Worm (Caenorhabditis elegans) whole organism, mixed stage, embryonic: Measurements from ENCODE around the gene Y45F3A.4.

Experiments used
- M03D4.4 ChIP-seq: sonication (generic microtip); optimal IDR thresholded peaks from 2 replicates; lab custom pipeline; 2017; ENCODE audit warnings: mild to moderate bottlenecking, missing genetic modification characterization, missing compliant biosample characterization
- bed-3 ChIP-seq: fragments of 200-800 bp; sonication (Bioruptor generic); optimal IDR thresholded peaks from 3 replicates; lab custom pipeline; 2018; ENCODE audit warnings: mild to moderate bottlenecking, missing genetic modification characterization, moderate library complexity, missing compliant biosample characterization
- ceh-39 ChIP-seq: fragments of 150-350 bp; optimal IDR thresholded peaks from 2 replicates; lab custom pipeline; 2014; ENCODE audit warnings: missing biosample characterization, missing genetic modification characterization
- ceh-43 ChIP-seq: fragments of 200-800 bp; sonication (Bioruptor generic); optimal IDR thresholded peaks from 2 replicates; lab custom pipeline; 2018; ENCODE audit warnings: mild to moderate bottlenecking, missing genetic modification characterization, moderate library complexity, missing compliant biosample characterization
- ceh-83 ChIP-seq: fragments of 200-800 bp; sonication (Bioruptor generic); optimal IDR thresholded peaks from 2 replicates; lab custom pipeline; 2018; ENCODE audit warnings: mild to moderate bottlenecking, missing genetic modification characterization, missing compliant biosample characterization
- ces-1 ChIP-seq: fragments of 150-350 bp; optimal IDR thresholded peaks from 2 replicates; lab custom pipeline; 2014; ENCODE audit warnings: missing biosample characterization, missing genetic modification reagents, missing genetic modification characterization
- cnd-1 ChIP-seq: fragments of 200-800 bp; sonication (Bioruptor generic); optimal IDR thresholded peaks from 2 replicates; lab custom pipeline; 2018; ENCODE audit warnings: mild to moderate bottlenecking, missing genetic modification characterization, missing compliant biosample characterization
- drap-1 ChIP-seq: fragments of 200-800 bp; sonication (Bioruptor generic); optimal IDR thresholded peaks from 3 replicates; lab custom pipeline; 2018; ENCODE audit warnings: mild to moderate bottlenecking, missing genetic modification characterization, missing compliant biosample characterization
- flh-1 ChIP-seq: fragments of 200-800 bp; sonication (Bioruptor generic); optimal IDR thresholded peaks from 2 replicates; lab custom pipeline; 2018; ENCODE audit warnings: mild to moderate bottlenecking, missing genetic modification characterization, moderate library complexity, missing compliant biosample characterization
- ham-2 ChIP-seq: fragments of 200-800 bp; sonication (Bioruptor generic); optimal IDR thresholded peaks from 2 replicates; lab custom pipeline; 2018; ENCODE audit warnings: mild to moderate bottlenecking, missing genetic modification characterization, missing compliant biosample characterization
- hlh-1 ChIP-seq: fragments of 150-350 bp; optimal IDR thresholded peaks from 2 replicates; lab custom pipeline; 2014; ENCODE audit warnings: missing biosample characterization, missing genetic modification reagents, missing genetic modification characterization
- lin-13 ChIP-seq: fragments of 150-350 bp; optimal IDR thresholded peaks from 2 replicates; lab custom pipeline; 2014; ENCODE audit warnings: missing biosample characterization, missing genetic modification characterization
- lsy-2 ChIP-seq: fragments of 150-350 bp; optimal IDR thresholded peaks from 2 replicates; lab custom pipeline; 2014; ENCODE audit warnings: missing biosample characterization, missing genetic modification characterization
- mab-5 ChIP-seq: fragments of 150-350 bp; optimal IDR thresholded peaks from 2 replicates; lab custom pipeline; 2014; ENCODE audit warnings: missing biosample characterization, missing genetic modification characterization
- mep-1 ChIP-seq: fragments of 150-350 bp; optimal IDR thresholded peaks from 2 replicates; lab custom pipeline; 2017; ENCODE audit warnings: missing biosample characterization, missing genetic modification reagents, missing genetic modification characterization, inconsistent platforms
- mls-2 ChIP-seq: sonication (generic microtip); optimal IDR thresholded peaks from 2 replicates; lab custom pipeline; 2016; ENCODE audit warnings: mild to moderate bottlenecking, missing genetic modification characterization, moderate library complexity, missing compliant biosample characterization
- nhr-12 ChIP-seq: fragments of 150-350 bp; optimal IDR thresholded peaks from 2 replicates; lab custom pipeline; 2014; ENCODE audit warnings: missing biosample characterization, missing genetic modification characterization
- nhr-2 ChIP-seq: fragments of 150-350 bp; optimal IDR thresholded peaks from 2 replicates; lab custom pipeline; 2014; ENCODE audit warnings: missing biosample characterization, missing genetic modification characterization
- nhr-237 ChIP-seq: fragments of 150-350 bp; optimal IDR thresholded peaks from 2 replicates; lab custom pipeline; 2014; ENCODE audit warnings: missing biosample characterization, missing genetic modification characterization
- nhr-28 ChIP-seq: fragments of 150-350 bp; optimal IDR thresholded peaks from 2 replicates; lab custom pipeline; 2014; ENCODE audit warnings: missing biosample characterization, missing genetic modification characterization
- nhr-76 ChIP-seq: sonication (generic microtip); optimal IDR thresholded peaks from 2 replicates; lab custom pipeline; 2017; ENCODE audit warnings: missing biosample characterization, missing genetic modification characterization
- pha-4 ChIP-seq: fragments of 150-350 bp; optimal IDR thresholded peaks from 2 replicates; lab custom pipeline; 2018; ENCODE audit warnings: missing biosample characterization, missing genetic modification reagents, missing genetic modification characterization
- sem-2 ChIP-seq: fragments of 200-800 bp; sonication (Bioruptor generic); optimal IDR thresholded peaks from 2 replicates; lab custom pipeline; 2018; ENCODE audit warnings: mild to moderate bottlenecking, missing genetic modification characterization, missing compliant biosample characterization
- snpc-4 ChIP-seq: fragments of 150-350 bp; optimal IDR thresholded peaks from 2 replicates; lab custom pipeline; 2014; ENCODE audit warnings: missing biosample characterization, missing genetic modification characterization
- sptf-1 ChIP-seq: sonication (generic microtip); optimal IDR thresholded peaks from 2 replicates; lab custom pipeline; 2017; ENCODE audit warnings: mild to moderate bottlenecking, missing genetic modification characterization, moderate library complexity, missing compliant biosample characterization
- tbx-8 ChIP-seq: fragments of 200-800 bp; sonication (Bioruptor generic); optimal IDR thresholded peaks from 2 replicates; lab custom pipeline; 2018; ENCODE audit warnings: mild to moderate bottlenecking, missing genetic modification characterization, moderate library complexity, missing compliant biosample characterization
- unc-120 ChIP-seq: sonication (generic microtip); optimal IDR thresholded peaks from 2 replicates; lab custom pipeline; 2017; ENCODE audit warnings: missing genetic modification characterization, missing compliant biosample characterization; ENCODE audit not compliant: poor library complexity, severe bottlenecking
- unc-62 ChIP-seq: fragments of 150-350 bp; optimal IDR thresholded peaks from 2 replicates; lab custom pipeline; 2014; ENCODE audit warnings: missing biosample characterization, missing genetic modification reagents, missing genetic modification characterization
- zip-8 ChIP-seq: fragments of 150-350 bp; optimal IDR thresholded peaks from 2 replicates; lab custom pipeline; 2014; ENCODE audit warnings: missing biosample characterization, missing genetic modification characterization
- ztf-11 ChIP-seq: fragments of 150-350 bp; optimal IDR thresholded peaks from 2 replicates; lab custom pipeline; 2014; ENCODE audit warnings: missing biosample characterization, missing genetic modification characterization

Y45F3A.4 gene

ce11 chrIII:10603248-10603647 lies 28.0 kb upstream of the Y45F3A.4 start, which contains the start of gene Y39A1A.2:
Gene Y39A1A.2, minus strand, starts transcription at chrIII:10603566.
- TF ChIP-seq zip-8 (tag; lab: Kevin White, UChicago) (peak; percentile 76), lin-13 (no peak), ceh-39 (tag; lab: Kevin White, UChicago) (no peak), tbx-8 (no peak), hlh-1 (no peak)

- TF ChIP-seq nhr-76 (no peak), ceh-83 (no peak), zip-8 (tag; lab: Kevin White, UChicago) (no peak)
- TF ChIP-seq, all 35 proteins: peak for 0
Measured at ce11 chrIII:10600894-10601293, 25.7 kb upstream of the Y45F3A.4 start.

- TF ChIP-seq drap-1 (GFP tag; lab: Kevin White, UChicago) (no peak), sptf-1 (tag; lab: Kevin White, UChicago) (no peak), bed-3 (GFP tag; lab: Kevin White, UChicago) (no peak), sem-2 (GFP tag; lab: Kevin White, UChicago) (no peak), unc-120 (tag; lab: Kevin White, UChicago) (no peak), ztf-11 (tag; lab: Kevin White, UChicago) (no peak), cnd-1 (tag; lab: Kevin White, UChicago) (no peak), tbx-8 (no peak), ham-2 (no peak), hlh-1 (no peak), nhr-28 (tag; lab: Kevin White, UChicago) (no peak), mls-2 (tag; lab: Kevin White, UChicago) (no peak), mab-5 (tag; lab: Kevin White, UChicago) (no peak), ces-1 (no peak), pha-4 (tag; lab: Kevin White, UChicago) (no peak), flh-1 (GFP tag; lab: Kevin White, UChicago) (no peak)
Measured at ce11 chrIII:10600138-10600626, 25.0 kb upstream of the Y45F3A.4 start, which contains the start of gene epg-6. Gene epg-6, minus strand, starts transcription at chrIII:10600188.

ce11 chrIII:10599699-10600098 lies 24.5 kb upstream of the Y45F3A.4 start:
- TF ChIP-seq lin-13 (peak; percentile 36), unc-120 (tag; lab: Kevin White, UChicago) (no peak), ces-1 (peak; percentile 54), flh-1 (GFP tag; lab: Kevin White, UChicago) (no peak), nhr-12 (no peak), unc-62 (no peak), lsy-2 (peak; percentile 58), mls-2 (tag; lab: Kevin White, UChicago) (no peak), mep-1 (tag; lab: Kevin White, UChicago) (peak; percentile 64), ceh-43 (GFP tag; lab: Kevin White, UChicago) (no peak), ztf-11 (tag; lab: Kevin White, UChicago) (no peak), nhr-2 (tag; lab: Kevin White, UChicago) (no peak), ham-2 (no peak), pha-4 (tag; lab: Kevin White, UChicago) (peak; percentile 51), nhr-237 (tag; lab: Kevin White, UChicago) (peak; percentile 15), mab-5 (tag; lab: Kevin White, UChicago) (no peak)
- TF ChIP-seq, all 35 proteins: peak for 6

ce11 chrIII:10596387-10596786 lies 21.2 kb upstream of the Y45F3A.4 start, which contains the start of gene Y39A1A.3:
Gene Y39A1A.3, minus strand, starts transcription at chrIII:10596487.
- TF ChIP-seq mab-5 (tag; lab: Kevin White, UChicago) (no peak), drap-1 (GFP tag; lab: Kevin White, UChicago) (no peak), unc-120 (tag; lab: Kevin White, UChicago) (no peak), tbx-8 (no peak), mep-1 (tag; lab: Kevin White, UChicago) (no peak), sptf-1 (tag; lab: Kevin White, UChicago) (no peak), M03D4.4 (no peak), ham-2 (no peak)
- TF ChIP-seq, all 35 proteins: peak for 0

ce11 chrIII:10595066-10595465 lies 19.8 kb upstream of the Y45F3A.4 start, which contains the start of gene Y45F3A.9:
Gene Y45F3A.9, minus strand, starts transcription at chrIII:10595166.
- TF ChIP-seq drap-1 (GFP tag; lab: Kevin White, UChicago) (no peak), unc-120 (tag; lab: Kevin White, UChicago) (no peak), cnd-1 (tag; lab: Kevin White, UChicago) (no peak), mab-5 (tag; lab: Kevin White, UChicago) (no peak), sptf-1 (tag; lab: Kevin White, UChicago) (no peak), flh-1 (GFP tag; lab: Kevin White, UChicago) (no peak), nhr-237 (tag; lab: Kevin White, UChicago) (no peak), ceh-83 (no peak), hlh-1 (no peak), snpc-4 (tag; lab: Kevin White, UChicago) (no peak), sem-2 (GFP tag; lab: Kevin White, UChicago) (no peak), nhr-28 (tag; lab: Kevin White, UChicago) (no peak)
